Worm (Caenorhabditis elegans): ENCODE measurements around the gene tost-1.

tost-1 gene

DNA sequence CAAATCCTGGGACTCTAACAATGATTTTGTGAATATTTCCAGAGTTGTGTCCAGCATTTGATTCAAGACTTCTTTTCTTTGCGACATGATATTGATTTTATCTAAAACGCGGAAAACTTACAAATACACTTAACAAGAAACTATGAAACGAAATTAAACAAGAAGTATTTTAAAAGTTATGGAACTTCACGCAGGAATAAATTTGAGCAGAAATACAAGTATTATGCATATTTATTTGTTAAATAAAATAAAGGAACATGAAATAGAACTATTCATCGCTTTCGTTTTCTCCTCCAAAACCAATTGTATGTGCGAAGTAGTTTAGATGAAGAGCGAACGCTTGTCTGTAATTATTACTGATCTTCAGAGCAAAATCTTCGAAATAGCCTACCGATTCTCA is 25.7 kb upstream of the tost-1 start, which contains the start of gene kbp-2:
Gene kbp-2 (minus strand): TSS at position 101 of the 400 bp plus-strand sequence.
- no peak for TF ChIP-seq mdl-1 (tag; optimal IDR thresholded peaks at IDR 0.05)

DNA sequence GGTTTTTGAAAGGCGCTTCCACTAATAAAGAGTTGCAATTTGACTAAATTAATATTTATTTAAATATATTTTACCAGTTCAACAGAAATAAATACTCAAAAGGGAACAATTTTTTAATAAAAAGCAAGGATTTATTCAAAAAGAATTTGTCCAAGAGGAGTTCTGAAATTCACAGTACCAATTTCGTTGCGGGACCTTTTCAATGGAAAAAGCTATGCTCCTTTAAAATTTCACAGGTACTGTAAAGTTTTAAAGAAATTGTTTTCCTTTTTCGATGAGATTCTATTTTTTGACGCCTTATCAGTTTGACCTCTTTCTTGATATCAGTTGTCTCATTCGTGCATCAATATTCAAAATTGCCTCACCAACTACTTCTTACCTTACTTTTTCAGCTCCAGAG is 22.1 kb upstream of the tost-1 start, which contains the start of gene tag-340:
Gene tag-340 (plus strand): TSS at position 249 of the 400 bp plus-strand sequence.
- no peak for TF ChIP-seq R02D3.7 (tag; optimal IDR thresholded peaks at IDR 0.05)
- peak; percentile 28 for TF ChIP-seq fos-1 (tag; optimal IDR thresholded peaks at IDR 0.05)

DNA sequence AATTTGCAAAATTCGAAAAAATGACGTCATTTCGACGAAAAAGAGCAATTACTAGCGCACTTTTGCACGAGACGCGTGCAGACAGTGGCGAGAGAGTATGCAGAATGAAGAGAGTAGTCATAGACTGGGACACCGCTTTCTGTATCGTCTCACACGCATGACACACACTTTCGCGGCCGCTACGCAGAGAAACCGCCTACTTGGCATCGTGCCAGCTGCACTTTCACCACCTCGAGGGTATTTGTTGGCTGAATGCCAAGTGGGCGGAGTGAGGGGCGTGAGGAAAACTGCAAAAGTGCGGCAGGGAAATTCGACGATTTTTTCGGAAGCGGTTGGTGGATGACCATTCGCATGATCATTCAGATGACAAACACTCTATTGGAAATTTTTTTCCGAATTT is 21.6 kb upstream of the tost-1 start:
- peak; percentile 41 for TF ChIP-seq skn-1 (tag; optimal IDR thresholded peaks at IDR 0.05)
- peak; percentile 88 for TF ChIP-seq ZK546.5 (tag; optimal IDR thresholded peaks at IDR 0.05)
- peak; percentile 89 for TF ChIP-seq nhr-77 (tag; optimal IDR thresholded peaks at IDR 0.05)
- TF ChIP-seq lin-39 (tag; optimal IDR thresholded peaks at IDR 0.05), result peak; percentile 77
- peak; percentile 99 for TF ChIP-seq nhr-25 (tag; optimal IDR thresholded peaks at IDR 0.05)
- TF ChIP-seq crh-2 (tag; optimal IDR thresholded peaks at IDR 0.05), result peak; percentile 99
- TF ChIP-seq ztf-1 (GFP tag; conservative IDR thresholded peaks at IDR 0.05), result 0 out of 2 replicates have a peak, but pooled peaks have one; percentile 58
- TF ChIP-seq mbf-1 (tag; optimal IDR thresholded peaks at IDR 0.05), result no peak
- TF ChIP-seq lsy-2 (tag; optimal IDR thresholded peaks at IDR 0.05), result peak; percentile 94 to 97
- peak; percentile 99 for TF ChIP-seq Y55F3AM.14 (GFP tag; optimal IDR thresholded peaks at IDR 0.05)
- peak; percentile 87 for TF ChIP-seq nhr-237 (tag; optimal IDR thresholded peaks at IDR 0.05)
- peak; percentile 99 for TF ChIP-seq nhr-21 (tag; optimal IDR thresholded peaks at IDR 0.05)
- TF ChIP-seq blmp-1 (tag; optimal IDR thresholded peaks at IDR 0.05; ENCODE audit: insufficient read depth), result peak; percentile 99
- TF ChIP-seq sma-9 (GFP tag; optimal IDR thresholded peaks at IDR 0.05), result peak; percentile 99
- no peak for TF ChIP-seq sma-9 (tag; optimal IDR thresholded peaks at IDR 0.05)
- peak; percentile 93 for TF ChIP-seq gmeb-1 (tag; optimal IDR thresholded peaks at IDR 0.05)
- peak; percentile 98 for TF ChIP-seq egl-27 (tag; optimal IDR thresholded peaks at IDR 0.05)
- TF ChIP-seq F13H6.1 (tag; optimal IDR thresholded peaks at IDR 0.05), result peak; percentile 100
- TF ChIP-seq mdl-1 (tag; optimal IDR thresholded peaks at IDR 0.05), result peak; percentile 94 to 99
- TF ChIP-seq snpc-4 (tag; optimal IDR thresholded peaks at IDR 0.05), result peak; percentile 89
- peak; percentile 86 for TF ChIP-seq nhr-10 (tag; optimal IDR thresholded peaks at IDR 0.05)
- TF ChIP-seq lin-13 (GFP tag; optimal IDR thresholded peaks at IDR 0.05), result peak; percentile 98
- TF ChIP-seq peb-1 (tag; optimal IDR thresholded peaks at IDR 0.05), result peak; percentile 41
- peak; percentile 36 for TF ChIP-seq ama-1 (optimal IDR thresholded peaks at IDR 0.05)
- TF ChIP-seq ztf-4 (tag; optimal IDR thresholded peaks at IDR 0.05), result peak; percentile 99
- TF ChIP-seq nhr-23 (tag; optimal IDR thresholded peaks at IDR 0.05), result no peak
- TF ChIP-seq sem-4 (tag; optimal IDR thresholded peaks at IDR 0.05), result peak; percentile 99
- TF ChIP-seq fos-1 (tag; optimal IDR thresholded peaks at IDR 0.05), result peak; percentile 100
- TF ChIP-seq nhr-12 (tag; optimal IDR thresholded peaks at IDR 0.05), result peak; percentile 65
- peak; percentile 97 for TF ChIP-seq nhr-6 (tag; optimal IDR thresholded peaks at IDR 0.05)
- TF ChIP-seq mab-5 (tag; optimal IDR thresholded peaks at IDR 0.05), result peak; percentile 96
- peak; percentile 99 for TF ChIP-seq C34F6.9 (tag; optimal IDR thresholded peaks at IDR 0.05)
- TF ChIP-seq elt-1 (tag; optimal IDR thresholded peaks at IDR 0.05), result peak; percentile 19
- peak; percentile 92 for TF ChIP-seq ceh-82 (tag; optimal IDR thresholded peaks at IDR 0.05)
- peak; percentile 98 for TF ChIP-seq zag-1 (tag; optimal IDR thresholded peaks at IDR 0.05)
- peak; percentile 99 for TF ChIP-seq lin-11 (tag; optimal IDR thresholded peaks at IDR 0.05)
- peak; percentile 99 for TF ChIP-seq ceh-16 (tag; optimal IDR thresholded peaks at IDR 0.05)
- TF ChIP-seq aly-2 (tag; optimal IDR thresholded peaks at IDR 0.05), result no peak
- TF ChIP-seq nhr-129 (tag; optimal IDR thresholded peaks at IDR 0.05), result peak; percentile 99
- no peak for TF ChIP-seq nhr-11 (tag; optimal IDR thresholded peaks at IDR 0.05)
- TF ChIP-seq unc-62 (GFP tag; optimal IDR thresholded peaks at IDR 0.05), result peak; percentile 95
- TF ChIP-seq unc-39 (tag; optimal IDR thresholded peaks at IDR 0.05), result no peak
- TF ChIP-seq unc-55 (GFP tag; optimal IDR thresholded peaks at IDR 0.05), result peak; percentile 99
- TF ChIP-seq sma-3 (GFP tag; optimal IDR thresholded peaks at IDR 0.05), result peak; percentile 100
- TF ChIP-seq elt-3 (tag; optimal IDR thresholded peaks at IDR 0.05), result no peak
- TF ChIP-seq alr-1 (tag; optimal IDR thresholded peaks at IDR 0.05), result peak; percentile 67
- TF ChIP-seq R02D3.7 (tag; optimal IDR thresholded peaks at IDR 0.05), result peak; percentile 69
- peak; percentile 68 for TF ChIP-seq dmd-4 (tag; optimal IDR thresholded peaks at IDR 0.05)
- no peak for TF ChIP-seq ztf-11 (tag; optimal IDR thresholded peaks at IDR 0.05)

Measured in whole organism, L2 larva.